Fruit fly (Drosophila melanogaster) whole organism, embryonic: Measurements from ENCODE around the gene CG1231.

Experiments
- CG10267 ChIP-seq: fragments of 200-800 bp; sonication (Bioruptor generic); optimal IDR thresholded peaks from 2 replicates; lab custom pipeline; 2018; ENCODE audit warnings: missing biosample characterization, mild to moderate bottlenecking, missing genetic modification characterization, moderate library complexity
- CG11085 ChIP-seq: fragments of 200-800 bp; sonication (Bioruptor generic); IDR thresholded peaks from 2 replicates; pipeline ENCODE4 v1.3.6; 2022; ENCODE audit warnings: missing biosample characterization, missing genetic modification characterization
- CG11398 ChIP-seq: fragments of 200-800 bp; sonication (Bioruptor generic); optimal IDR thresholded peaks from 2 replicates; lab custom pipeline; 2016; ENCODE audit warnings: missing biosample characterization, missing genetic modification characterization
- CG12391 ChIP-seq: fragments of 200-800 bp; sonication (Bioruptor generic); optimal IDR thresholded peaks from 3 replicates; lab custom pipeline; 2018; ENCODE audit warnings: missing biosample characterization, mild to moderate bottlenecking, missing genetic modification characterization, moderate library complexity
- CG13624 ChIP-seq: fragments of 200-800 bp; sonication (Bioruptor generic); optimal IDR thresholded peaks from 2 replicates; lab custom pipeline; 2016; ENCODE audit warnings: missing biosample characterization, missing genetic modification characterization
- CG14667 ChIP-seq: fragments of 200-800 bp; sonication (Bioruptor generic); IDR thresholded peaks from 2 replicates; pipeline ENCODE4 v1.3.6; 2022; ENCODE audit warnings: missing biosample characterization, missing genetic modification characterization
- CG15601 ChIP-seq: fragments of 200-800 bp; sonication (Bioruptor generic); optimal IDR thresholded peaks from 3 replicates; lab custom pipeline; 2019; ENCODE audit warnings: missing biosample characterization, mild to moderate bottlenecking, missing genetic modification characterization, moderate library complexity
- CG1602 ChIP-seq: fragments of 200-800 bp; sonication (Bioruptor generic); optimal IDR thresholded peaks from 3 replicates; lab custom pipeline; 2016; ENCODE audit warnings: missing biosample characterization, missing genetic modification characterization
- CG17359 ChIP-seq: fragments of 200-800 bp; sonication (Bioruptor generic); optimal IDR thresholded peaks from 3 replicates; lab custom pipeline; 2018; ENCODE audit warnings: missing biosample characterization, mild to moderate bottlenecking, missing genetic modification characterization, moderate library complexity
- CG17829 ChIP-seq: fragments of 200-800 bp; optimal IDR thresholded peaks from 2 replicates; lab custom pipeline; 2019; ENCODE audit warnings: missing biosample characterization, mild to moderate bottlenecking, missing genetic modification characterization, moderate library complexity
- CG18262 ChIP-seq: fragments of 200-800 bp; optimal IDR thresholded peaks from 3 replicates; lab custom pipeline; 2019; ENCODE audit warnings: missing biosample characterization, mild to moderate bottlenecking, missing genetic modification characterization, moderate library complexity
- CG18599 ChIP-seq: fragments of 200-800 bp; sonication (Bioruptor generic); optimal IDR thresholded peaks from 3 replicates; lab custom pipeline; 2017; ENCODE audit warnings: missing biosample characterization, missing genetic modification characterization, mild to moderate bottlenecking, moderate library complexity, missing genetic modification reagents
- CG2116 ChIP-seq: fragments of 200-800 bp; sonication (Bioruptor generic); optimal IDR thresholded peaks from 3 replicates; lab custom pipeline; 2018; ENCODE audit warnings: missing biosample characterization, mild to moderate bottlenecking, missing genetic modification characterization
- CG2120 ChIP-seq: fragments of 200-800 bp; sonication (Bioruptor generic); optimal IDR thresholded peaks from 3 replicates; lab custom pipeline; 2016; ENCODE audit warnings: missing biosample characterization, missing genetic modification characterization
- CG2678 ChIP-seq: fragments of 200-800 bp; sonication (Bioruptor generic); optimal IDR thresholded peaks from 3 replicates; lab custom pipeline; 2019; ENCODE audit warnings: missing biosample characterization, mild to moderate bottlenecking, missing genetic modification characterization, moderate library complexity
- CG2889 ChIP-seq: fragments of 200-800 bp; sonication (Bioruptor generic); IDR thresholded peaks from 3 replicates; pipeline ENCODE4 v1.3.6; 2022; ENCODE audit warnings: missing biosample characterization, missing genetic modification characterization
- CG31441 ChIP-seq: fragments of 200-800 bp; sonication (Bioruptor generic); IDR thresholded peaks from 2 replicates; pipeline ENCODE4 v1.3.6; 2022; ENCODE audit warnings: missing biosample characterization, missing genetic modification characterization
- CG7556 ChIP-seq: fragments of 200-800 bp; sonication (Bioruptor generic); optimal IDR thresholded peaks from 2 replicates; lab custom pipeline; 2017; ENCODE audit warnings: missing biosample characterization, mild to moderate bottlenecking, missing genetic modification characterization
- CG7839 ChIP-seq: fragments of 200-800 bp; sonication (Bioruptor generic); optimal IDR thresholded peaks from 3 replicates; lab custom pipeline; 2018; ENCODE audit warnings: missing biosample characterization, mild to moderate bottlenecking, missing genetic modification characterization, moderate library complexity
- CG7963 ChIP-seq: fragments of 200-800 bp; sonication (Bioruptor generic); IDR thresholded peaks from 3 replicates; pipeline ENCODE4 v1.3.6; 2022; ENCODE audit warnings: missing biosample characterization, missing genetic modification characterization; ENCODE audit not compliant: partially characterized antibody
- CG8388 ChIP-seq: fragments of 200-800 bp; sonication (Bioruptor generic); optimal IDR thresholded peaks from 2 replicates; lab custom pipeline; 2019; ENCODE audit warnings: missing biosample characterization, mild to moderate bottlenecking, missing genetic modification characterization, moderate library complexity
- CG8924 ChIP-seq: fragments of 200-800 bp; optimal IDR thresholded peaks from 3 replicates; lab custom pipeline; 2019; ENCODE audit warnings: missing biosample characterization, mild to moderate bottlenecking, missing genetic modification characterization, moderate library complexity
- CoRest ChIP-seq: fragments of 200-800 bp; sonication (Bioruptor generic); optimal IDR thresholded peaks from 3 replicates; lab custom pipeline; 2018; ENCODE audit warnings: missing biosample characterization, mild to moderate bottlenecking, missing genetic modification characterization, moderate library complexity
- Fer3 ChIP-seq: fragments of 200-800 bp; sonication (Bioruptor generic); optimal IDR thresholded peaks from 2 replicates; lab custom pipeline; 2018; ENCODE audit warnings: missing biosample characterization, mild to moderate bottlenecking, missing genetic modification characterization, moderate library complexity
- MESR4 ChIP-seq: fragments of 200-800 bp; sonication (Bioruptor generic); optimal IDR thresholded peaks from 2 replicates; lab custom pipeline; 2018; ENCODE audit warnings: missing biosample characterization, mild to moderate bottlenecking, missing genetic modification characterization, moderate library complexity
- Mad ChIP-seq: fragments of 200-800 bp; sonication (Bioruptor generic); optimal IDR thresholded peaks from 2 replicates; lab custom pipeline; 2016; ENCODE audit warnings: missing biosample characterization, missing genetic modification characterization
- Ptx1 ChIP-seq: fragments of 200-800 bp; sonication (Bioruptor generic); IDR thresholded peaks from 2 replicates; pipeline ENCODE4 v1.3.6; 2022; ENCODE audit warnings: missing biosample characterization, missing genetic modification characterization
- Sox100B ChIP-seq: fragments of 200-800 bp; sonication (Bioruptor generic); optimal IDR thresholded peaks from 3 replicates; lab custom pipeline; 2018; ENCODE audit warnings: missing biosample characterization, mild to moderate bottlenecking, missing genetic modification characterization
- Sox102F ChIP-seq: fragments of 200-800 bp; sonication (Bioruptor generic); optimal IDR thresholded peaks from 2 replicates; lab custom pipeline; 2018; ENCODE audit warnings: missing biosample characterization, mild to moderate bottlenecking, missing genetic modification characterization, moderate library complexity
- abd-A ChIP-seq: fragments of 200-800 bp; sonication (Bioruptor generic); optimal IDR thresholded peaks from 3 replicates; lab custom pipeline; 2019; ENCODE audit warnings: missing biosample characterization, mild to moderate bottlenecking, missing genetic modification characterization, moderate library complexity
- bcd ChIP-seq: fragments of 200-800 bp; sonication (Bioruptor generic); optimal IDR thresholded peaks from 2 replicates; lab custom pipeline; 2017; ENCODE audit warnings: missing biosample characterization, mild to moderate bottlenecking, missing genetic modification characterization
- bsh ChIP-seq, 2 experiments: fragments of 200-800 bp; sonication (Bioruptor generic); optimal IDR thresholded peaks; 2 replicates each; lab custom pipeline; 2017 to 2018; ENCODE audit warnings: mild to moderate bottlenecking in 2 of 2, missing biosample characterization in 2 of 2, missing genetic modification characterization in 2 of 2, moderate library complexity in 1 of 2
- chinmo ChIP-seq: fragments of 200-800 bp; sonication (Bioruptor generic); IDR thresholded peaks from 4 replicates; pipeline ENCODE4 v1.3.6; 2022; ENCODE audit warnings: missing biosample characterization, missing genetic modification characterization; ENCODE audit not compliant: partially characterized antibody
- fd3F ChIP-seq: fragments of 200-800 bp; sonication (Bioruptor generic); optimal IDR thresholded peaks from 2 replicates; lab custom pipeline; 2018; ENCODE audit warnings: missing biosample characterization, mild to moderate bottlenecking, missing genetic modification characterization, moderate library complexity
- fd96Cb ChIP-seq: fragments of 200-800 bp; sonication (Bioruptor generic); optimal IDR thresholded peaks from 2 replicates; lab custom pipeline; 2018; ENCODE audit warnings: missing biosample characterization, mild to moderate bottlenecking, missing genetic modification characterization, moderate library complexity
- gcm2 ChIP-seq: fragments of 200-800 bp; sonication (Bioruptor generic); optimal IDR thresholded peaks from 2 replicates; lab custom pipeline; 2016; ENCODE audit warnings: missing biosample characterization, missing genetic modification characterization
- gem ChIP-seq: fragments of 200-800 bp; sonication (Bioruptor generic); optimal IDR thresholded peaks from 2 replicates; lab custom pipeline; 2019; ENCODE audit warnings: missing biosample characterization, mild to moderate bottlenecking, missing genetic modification characterization, moderate library complexity
- grau ChIP-seq: fragments of 200-800 bp; optimal IDR thresholded peaks from 3 replicates; lab custom pipeline; 2019; ENCODE audit warnings: missing biosample characterization, mild to moderate bottlenecking, missing genetic modification characterization, moderate library complexity
- kah ChIP-seq: fragments of 200-800 bp; sonication (Bioruptor generic); optimal IDR thresholded peaks from 2 replicates; lab custom pipeline; 2018; ENCODE audit warnings: missing biosample characterization, mild to moderate bottlenecking, missing genetic modification characterization
- lola ChIP-seq, 3 experiments: fragments of >200 bp in 2 of 3; fragments of 200-800 bp in 1 of 3; sonication (Bioruptor generic) in 1 of 3; optimal IDR thresholded peaks; 2 replicates each; lab custom pipeline; 2017 to 2019; ENCODE audit warnings: missing biosample characterization in 3 of 3, missing genetic modification characterization in 3 of 3, mild to moderate bottlenecking in 1 of 3, moderate library complexity in 1 of 3
- nmo ChIP-seq: fragments of 200-800 bp; sonication (Bioruptor generic); optimal IDR thresholded peaks from 2 replicates; lab custom pipeline; 2018; ENCODE audit warnings: missing biosample characterization, mild to moderate bottlenecking, missing genetic modification characterization, moderate library complexity
- phol ChIP-seq: fragments of 200-800 bp; sonication (Bioruptor generic); optimal IDR thresholded peaks from 3 replicates; lab custom pipeline; 2018; ENCODE audit warnings: missing biosample characterization, mild to moderate bottlenecking, missing genetic modification characterization, moderate library complexity
- pum ChIP-seq: fragments of 200-800 bp; sonication (Bioruptor generic); optimal IDR thresholded peaks from 2 replicates; lab custom pipeline; 2016; ENCODE audit warnings: missing biosample characterization, missing genetic modification characterization
- row ChIP-seq: fragments of 200-800 bp; sonication (Bioruptor generic); IDR thresholded peaks from 3 replicates; pipeline ENCODE4 v1.3.6; 2022; ENCODE audit warnings: missing biosample characterization, missing genetic modification characterization
- sens ChIP-seq: fragments of 200-800 bp; sonication (Bioruptor generic); peaks from one replicate; lab custom pipeline; 2016; ENCODE audit warnings: missing biosample characterization, missing genetic modification characterization
- sob ChIP-seq: fragments of 200-800 bp; sonication (Bioruptor generic); IDR thresholded peaks from 2 replicates; pipeline ENCODE4 v1.3.6; 2022; ENCODE audit warnings: missing biosample characterization, missing genetic modification characterization
- stwl ChIP-seq: fragments of 200-800 bp; sonication (Bioruptor generic); optimal IDR thresholded peaks from 3 replicates; lab custom pipeline; 2018; ENCODE audit warnings: missing biosample characterization, mild to moderate bottlenecking, missing genetic modification characterization, moderate library complexity
- ttk ChIP-seq: fragments of 200-800 bp; sonication (Bioruptor generic); IDR thresholded peaks from 2 replicates; pipeline ENCODE4 v2.1.2; 2022; ENCODE audit warnings: missing biosample characterization, missing genetic modification characterization
- yki ChIP-seq: fragments of >200 bp; optimal IDR thresholded peaks from 3 replicates; lab custom pipeline; 2018
- zf30C ChIP-seq: fragments of 200-800 bp; sonication (Bioruptor generic); optimal IDR thresholded peaks from 3 replicates; lab custom pipeline; 2018; ENCODE audit warnings: missing biosample characterization, mild to moderate bottlenecking, missing genetic modification characterization

The CG1231 gene

DNA sequence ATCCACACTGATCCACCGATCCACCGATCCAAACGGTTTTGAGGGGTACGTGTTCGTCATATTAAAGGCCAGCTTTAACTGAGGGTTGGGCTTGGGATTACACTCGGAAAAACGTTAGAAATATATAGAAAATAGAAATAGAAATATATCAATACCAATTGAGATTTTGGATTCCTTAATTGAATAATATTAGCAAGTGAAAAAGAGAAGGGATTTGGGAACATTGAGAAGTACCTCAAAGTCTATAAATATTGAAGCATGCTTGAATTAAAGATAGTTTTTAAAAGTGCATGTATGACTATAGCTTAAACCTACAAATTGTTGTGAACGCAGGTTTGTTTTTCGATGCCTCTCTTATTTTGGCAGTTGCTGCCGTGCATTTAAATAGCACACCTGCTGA, 39.0 kb downstream of the CG1231 start (continued):
- TF ChIP-seq bcd (GFP tag; lab: Kevin White, UChicago) (peak; percentile 10), CG2120 (peak; percentile 12), sens (peak; percentile 48), phol (tag; lab: Kevin White, UChicago) (peak; percentile 44), CG14667 (no peak), Sox100B (GFP tag; lab: Kevin White, UChicago) (no peak), Ptx1 (peak; percentile 27; the same call in 1 of the 2 replicates), abd-A (tag; lab: Kevin White, UChicago) (no peak), CG7963 (GFP tag; lab: Robert Waterston, UW) (no peak), CG31441 (peak; percentile 24; the same call in 1 of the 2 replicates), CG2889 (GFP tag; lab: Robert Waterston, UW) (no peak), CoRest (tag; lab: Kevin White, UChicago) (peak; percentile 30), CG18599 (GFP tag; lab: Kevin White, UChicago) (peak; percentile 8), CG18262 (tag; lab: Kevin White, UChicago) (peak; percentile 40), yki (lab: Kevin White, UChicago) (no peak), ttk (GFP tag; lab: Robert Waterston, UW) (no peak), CG8924 (tag; lab: Kevin White, UChicago) (peak; percentile 11), Mad (no peak), Sox102F (GFP tag; lab: Kevin White, UChicago) (peak; percentile 47), kah (GFP tag; lab: Kevin White, UChicago) (no peak), chinmo (GFP tag; lab: Robert Waterston, UW) (no peak), CG10267 (peak; percentile 11), grau (tag; lab: Kevin White, UChicago) (peak; percentile 55), CG15601 (tag; lab: Kevin White, UChicago) (peak; percentile 14), CG11085 (no peak), CG8388 (peak; percentile 5), CG2678 (tag; lab: Kevin White, UChicago) (peak; percentile 64), fd3F (no peak), stwl (tag; lab: Kevin White, UChicago) (no peak), bsh (GFP tag; optimal IDR thresholded peaks at IDR 0.05; lab: Kevin White, UChicago) (peak in 1 of 2 experiments; percentile 49), CG1602 (GFP tag; lab: Kevin White, UChicago) (no peak), CG11398 (GFP tag; lab: Kevin White, UChicago) (no peak), nmo (GFP tag; lab: Kevin White, UChicago) (peak; percentile 32), gcm2 (GFP tag; lab: Kevin White, UChicago) (no peak), MESR4 (GFP tag; lab: Kevin White, UChicago) (no peak), row (GFP tag; lab: Robert Waterston, UW) (peak; percentile 28; the same call in 1 of the 3 replicates), Fer3 (peak; percentile 19), sob (GFP tag; lab: Robert Waterston, UW) (no peak), CG12391 (tag; lab: Kevin White, UChicago) (peak; percentile 25), pum (GFP tag; lab: Kevin White, UChicago) (no peak), fd96Cb (peak; percentile 25), CG17829 (tag; lab: Kevin White, UChicago) (peak; percentile 9), CG7556 (peak; percentile 8), lola (GFP tag; optimal IDR thresholded peaks at IDR 0.05; lab: Kevin White, UChicago) (peak in 1 of 3 experiments; percentile 46), CG13624 (GFP tag; lab: Kevin White, UChicago) (no peak), CG7839 (tag; lab: Kevin White, UChicago) (peak; percentile 44), CG2116 (GFP tag; lab: Kevin White, UChicago) (no peak), zf30C (GFP tag; lab: Kevin White, UChicago) (peak; percentile 13), gem (tag; lab: Kevin White, UChicago) (peak; percentile 62), CG17359 (tag; lab: Kevin White, UChicago) (peak; percentile 16)
